Worm (Caenorhabditis elegans) whole organism, L4 larva: ENCODE measurements around the gene C16B8.3.

ENCODE experiments used
- F44E2.7 ChIP-seq: fragments of 200-800 bp; sonication (Bioruptor generic); IDR thresholded peaks from 2 replicates; pipeline ENCODE4 v2.1.2; 2022; ENCODE audit warnings: missing genetic modification characterization, missing compliant biosample characterization
- R02D3.7 ChIP-seq: fragments of 150-350 bp; sonication (generic microtip); optimal IDR thresholded peaks from 3 replicates; lab custom pipeline; 2014; ENCODE audit warnings: missing biosample characterization, missing genetic modification characterization
- T20F7.1 ChIP-seq: fragments of 200-800 bp; sonication (Bioruptor generic); optimal IDR thresholded peaks from 2 replicates; lab custom pipeline; 2018; ENCODE audit warnings: mild to moderate bottlenecking, missing genetic modification characterization, missing compliant biosample characterization
- ZK337.2 ChIP-seq: fragments of 200-800 bp; sonication (Bioruptor generic); IDR thresholded peaks from 2 replicates; pipeline ENCODE4 v1.3.6; 2022; ENCODE audit warnings: missing genetic modification reagents, missing genetic modification characterization, missing compliant biosample characterization
- aha-1 ChIP-seq: fragments of 150-350 bp; peaks from one replicate; lab custom pipeline; 2014; ENCODE audit warnings: missing biosample characterization, missing genetic modification characterization
- ama-1 ChIP-seq: fragments of 150-350 bp; optimal IDR thresholded peaks from 2 replicates; lab custom pipeline; 2014; ENCODE audit warnings: inconsistent platforms, mixed read lengths
- ces-1 ChIP-seq: fragments of 150-350 bp; sonication (generic microtip); optimal IDR thresholded peaks from 4 replicates; lab custom pipeline; 2014; ENCODE audit warnings: missing biosample characterization, missing genetic modification reagents, missing genetic modification characterization
- ctbp-1 ChIP-seq: fragments of 200-800 bp; sonication (Bioruptor generic); IDR thresholded peaks from 2 replicates; pipeline ENCODE4 v1.3.6; 2022; ENCODE audit warnings: missing genetic modification reagents, missing genetic modification characterization, missing compliant biosample characterization
- daf-12 ChIP-seq: fragments of 150-350 bp; optimal IDR thresholded peaks from 2 replicates; lab custom pipeline; 2014; ENCODE audit warnings: missing biosample characterization, missing genetic modification reagents, missing genetic modification characterization
- daf-16 ChIP-seq, 3 experiments: sonication (generic microtip); optimal IDR thresholded peaks; 2 replicates each; lab custom pipeline; 2016 to 2017; ENCODE audit warnings: missing genetic modification characterization in 3 of 3, missing genetic modification reagents in 3 of 3, mild to moderate bottlenecking in 2 of 3, missing compliant biosample characterization in 2 of 3, missing biosample characterization in 1 of 3, moderate library complexity in 1 of 3
- dmd-6 ChIP-seq: fragments of 200-800 bp; sonication (Bioruptor generic); IDR thresholded peaks from 2 replicates; pipeline ENCODE4 v1.3.6; 2022; ENCODE audit warnings: missing genetic modification reagents, missing genetic modification characterization, missing compliant biosample characterization
- dve-1 ChIP-seq: sonication (generic microtip); optimal IDR thresholded peaks from 2 replicates; lab custom pipeline; 2017; ENCODE audit warnings: antibody characterized with exemption, mild to moderate bottlenecking, missing genetic modification characterization, missing compliant biosample characterization; ENCODE audit not compliant: insufficient read depth
- egl-27 ChIP-seq: sonication (generic microtip); optimal IDR thresholded peaks from 3 replicates; lab custom pipeline; 2017; ENCODE audit warnings: missing biosample characterization, missing genetic modification reagents, missing genetic modification characterization
- egl-43 ChIP-seq: fragments of 200-800 bp; sonication (Bioruptor generic); IDR thresholded peaks from 2 replicates; pipeline ENCODE4 v1.3.6; 2022; ENCODE audit warnings: missing genetic modification reagents, missing genetic modification characterization, missing compliant biosample characterization
- hlh-11 ChIP-seq: fragments of 200-800 bp; sonication (Bioruptor generic); optimal IDR thresholded peaks from 2 replicates; lab custom pipeline; 2018; ENCODE audit warnings: mild to moderate bottlenecking, missing genetic modification characterization, missing compliant biosample characterization
- hlh-30 ChIP-seq: sonication (generic microtip); optimal IDR thresholded peaks from 2 replicates; lab custom pipeline; 2017; ENCODE audit warnings: antibody characterized with exemption, mild to moderate bottlenecking, missing genetic modification characterization, missing compliant biosample characterization; ENCODE audit not compliant: insufficient read depth
- hmg-1.1 ChIP-seq: fragments of 200-800 bp; sonication (Bioruptor generic); IDR thresholded peaks from 2 replicates; pipeline ENCODE4 v1.3.6; 2022; ENCODE audit warnings: missing genetic modification reagents, missing genetic modification characterization, missing compliant biosample characterization
- lin-15B ChIP-seq: fragments of 150-350 bp; sonication (generic microtip); optimal IDR thresholded peaks from 3 replicates; lab custom pipeline; 2014; ENCODE audit warnings: missing biosample characterization, missing genetic modification characterization
- madf-5 ChIP-seq, 2 experiments: fragments of 200-800 bp; sonication (Bioruptor generic); IDR thresholded peaks; 2 replicates each; pipeline ENCODE4 v1.3.6; 2022; ENCODE audit warnings: missing compliant biosample characterization in 2 of 2, missing genetic modification characterization in 2 of 2
- mdl-1 ChIP-seq, 2 experiments: fragments of 150-350 bp in 1 of 2; sonication (generic microtip) in 1 of 2; optimal IDR thresholded peaks; 2 replicates each; lab custom pipeline; 2014 to 2017; ENCODE audit warnings: missing biosample characterization in 2 of 2, missing genetic modification characterization in 2 of 2
- mdt-29 ChIP-seq: fragments of 200-800 bp; sonication (Bioruptor generic); IDR thresholded peaks from 2 replicates; pipeline ENCODE4 v1.3.6; 2022; ENCODE audit warnings: missing genetic modification reagents, missing genetic modification characterization, missing compliant biosample characterization
- mep-1 ChIP-seq: fragments of 150-350 bp; sonication (generic microtip); optimal IDR thresholded peaks from 3 replicates; lab custom pipeline; 2014; ENCODE audit warnings: missing biosample characterization, missing genetic modification characterization
- mxl-3 ChIP-seq: fragments of 200-800 bp; sonication (Bioruptor generic); optimal IDR thresholded peaks from 2 replicates; lab custom pipeline; 2018; ENCODE audit warnings: mild to moderate bottlenecking, missing genetic modification characterization, missing compliant biosample characterization
- nhr-28 ChIP-seq: fragments of 150-350 bp; optimal IDR thresholded peaks from 2 replicates; lab custom pipeline; 2014; ENCODE audit warnings: missing biosample characterization, missing genetic modification characterization
- nhr-48 ChIP-seq: sonication (generic microtip); optimal IDR thresholded peaks from 2 replicates; lab custom pipeline; 2016; ENCODE audit warnings: mild to moderate bottlenecking, missing genetic modification characterization, missing compliant biosample characterization
- nhr-6 ChIP-seq: fragments of 150-350 bp; optimal IDR thresholded peaks from 2 replicates; lab custom pipeline; 2014; ENCODE audit warnings: missing biosample characterization, missing genetic modification characterization
- nhr-77 ChIP-seq: fragments of 150-350 bp; optimal IDR thresholded peaks from 2 replicates; lab custom pipeline; 2014; ENCODE audit warnings: missing biosample characterization, missing genetic modification characterization
- pqm-1 ChIP-seq: sonication (generic microtip); optimal IDR thresholded peaks from 2 replicates; lab custom pipeline; 2017; ENCODE audit warnings: missing biosample characterization, missing genetic modification characterization
- rbr-2 ChIP-seq: sonication (generic microtip); optimal IDR thresholded peaks from 2 replicates; lab custom pipeline; 2016; ENCODE audit warnings: missing genotype, missing genetic modification characterization, missing compliant biosample characterization
- set-16 ChIP-seq: fragments of 200-800 bp; sonication (Bioruptor generic); IDR thresholded peaks from 2 replicates; pipeline ENCODE4 v1.3.6; 2022; ENCODE audit warnings: missing genetic modification reagents, missing genetic modification characterization, missing compliant biosample characterization
- skn-1 ChIP-seq: fragments of 150-350 bp; optimal IDR thresholded peaks from 2 replicates; lab custom pipeline; 2014; ENCODE audit warnings: missing biosample characterization, missing genetic modification characterization
- tra-1 ChIP-seq: fragments of 200-800 bp; sonication (Bioruptor generic); IDR thresholded peaks from 2 replicates; pipeline ENCODE4 v1.3.6; 2022; ENCODE audit warnings: missing genetic modification reagents, missing genetic modification characterization, missing compliant biosample characterization
- unc-62 ChIP-seq, 3 experiments: fragments of 150-350 bp in 1 of 3; sonication (generic microtip); optimal IDR thresholded peaks in 2 of 3; peaks in 1 of 3; 1 replicate in 1 of 3; 2 replicates in 2 of 3; lab custom pipeline; 2014 to 2017; ENCODE audit warnings: missing biosample characterization in 3 of 3, missing genetic modification characterization in 3 of 3, missing genetic modification reagents in 3 of 3, missing genotype in 1 of 3
- vab-7 ChIP-seq: fragments of 200-800 bp; sonication (Bioruptor generic); IDR thresholded peaks from 2 replicates; pipeline ENCODE4 v1.3.6; 2022; ENCODE audit warnings: missing genetic modification reagents, missing genetic modification characterization, missing compliant biosample characterization
- zfp-3 ChIP-seq: fragments of 200-800 bp; sonication (Bioruptor generic); conservative IDR thresholded peaks from 2 replicates; pipeline ENCODE4 v1.3.6; 2022; ENCODE audit warnings: missing genetic modification reagents, missing genetic modification characterization, missing compliant biosample characterization

C16B8.3 gene

DNA sequence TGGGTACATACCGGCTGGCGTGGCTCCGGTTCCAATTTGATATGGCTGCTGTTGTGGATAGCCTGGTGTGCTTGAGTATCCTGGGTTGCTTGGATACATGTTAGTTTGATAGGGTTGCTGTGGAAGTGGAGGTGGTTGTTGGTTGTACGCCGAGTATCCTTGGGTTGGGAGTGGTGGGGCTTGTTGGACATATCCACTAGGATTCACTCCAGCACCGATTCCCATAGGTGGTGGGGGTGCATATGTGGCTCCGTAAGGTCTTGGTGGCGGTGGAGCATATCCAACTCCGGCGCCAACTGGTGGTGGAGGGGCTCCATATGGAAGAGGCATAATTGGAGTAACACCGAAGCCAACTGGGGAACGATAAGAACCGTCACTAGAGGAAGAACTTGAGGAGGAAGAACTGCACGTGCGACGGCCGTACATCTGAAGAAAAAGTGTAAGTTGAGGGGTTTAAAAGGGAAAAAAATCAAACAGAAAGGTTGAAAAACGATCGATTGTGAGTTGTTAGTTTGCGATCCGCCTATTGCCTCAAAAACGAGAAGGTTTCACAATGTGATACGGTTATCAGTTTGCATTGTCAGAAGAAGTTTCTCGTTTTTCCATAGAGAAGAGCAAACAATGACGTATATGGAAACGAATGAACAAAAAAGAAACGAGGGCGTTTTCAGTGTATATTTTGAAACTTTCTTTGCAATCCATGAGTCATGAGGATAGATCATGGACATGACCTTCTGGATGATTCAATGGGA is at the start of gene C16B8.3:
C16B8.3 (minus strand) TSS at position 426 of the 752 bp plus-strand sequence.
- TF ChIP-seq lin-15B (no peak), daf-16 (GFP tag; optimal IDR thresholded peaks at IDR 0.05; lab: Kevin White, UChicago) (no peak), daf-16 (tag; optimal IDR thresholded peaks at IDR 0.05; lab: Kevin White, UChicago) (peak; percentile 66), tra-1 (GFP tag; lab: Robert Waterston, UW) (no peak), R02D3.7 (tag; lab: Kevin White, UChicago) (no peak), mdl-1 (tag; optimal IDR thresholded peaks at IDR 0.05; lab: Kevin White, UChicago) (peak in 1 of 2 experiments; percentile 66), ces-1 (GFP tag; lab: Kevin White, UChicago) (no peak), hlh-11 (tag; lab: Kevin White, UChicago) (peak; percentile 71), nhr-48 (tag; lab: Kevin White, UChicago) (peak; percentile 37), aha-1 (tag; lab: Kevin White, UChicago) (peak; percentile 48), hmg-1.1 (GFP tag; lab: Robert Waterston, UW) (no peak), nhr-77 (tag; lab: Kevin White, UChicago) (peak; percentile 49), ZK337.2 (no peak), pqm-1 (tag; lab: Kevin White, UChicago) (peak; percentile 57), daf-12 (tag; lab: Kevin White, UChicago) (no peak), mep-1 (tag; lab: Kevin White, UChicago) (peak; percentile 39), zfp-3 (GFP tag; lab: Robert Waterston, UW) (no peak), dmd-6 (GFP tag; lab: Robert Waterston, UW) (peak; percentile 65), nhr-28 (peak; percentile 66), mdt-29 (GFP tag; lab: Robert Waterston, UW) (0 out of 2 replicates have a peak, but pooled peaks have one; percentile 6), T20F7.1 (GFP tag; lab: Kevin White, UChicago) (peak; percentile 42), hlh-30 (tag; lab: Kevin White, UChicago) (peak; percentile 48), set-16 (GFP tag; lab: Robert Waterston, UW) (peak; percentile 36), madf-5 (GFP tag; IDR thresholded peaks at IDR 0.05; lab: Robert Waterston, UW) (0 out of 4 replicates have a peak, but pooled peaks of 1 of the 2 experiments have one; percentile 50), dve-1 (peak; percentile 63), mxl-3 (GFP tag; lab: Kevin White, UChicago) (peak; percentile 17), nhr-6 (tag; lab: Kevin White, UChicago) (peak; percentile 69), ama-1 (peak; percentile 46), F44E2.7 (GFP tag; lab: Robert Waterston, UW) (no peak), skn-1 (tag; lab: Kevin White, UChicago) (no peak), egl-43 (GFP tag; lab: Robert Waterston, UW) (peak; percentile 62; the same call in 1 of the 2 replicates)

- peak; percentile 29; the same call in 1 of the 2 replicates for TF ChIP-seq vab-7 (GFP tag; lab: Robert Waterston, UW)
- TF ChIP-seq pqm-1 (tag; lab: Kevin White, UChicago), result peak; percentile 15
- peak; percentile 32 for TF ChIP-seq rbr-2
- peak; percentile 75 for TF ChIP-seq nhr-28
- peak; percentile 64; the same call in 1 of the 2 replicates for TF ChIP-seq egl-43 (GFP tag; lab: Robert Waterston, UW)
- TF ChIP-seq egl-27 (tag; lab: Kevin White, UChicago), result no peak
- TF ChIP-seq hlh-11 (tag; lab: Kevin White, UChicago), result peak; percentile 22
- TF ChIP-seq ctbp-1 (GFP tag; lab: Robert Waterston, UW), result 0 out of 2 replicates have a peak, but pooled peaks have one; percentile 33
- 0 out of 2 replicates have a peak, but pooled peaks have one; percentile 36 for TF ChIP-seq hmg-1.1 (GFP tag; lab: Robert Waterston, UW)
- no peak for TF ChIP-seq daf-16 (GFP tag; optimal IDR thresholded peaks at IDR 0.05; lab: Kevin White, UChicago)
- TF ChIP-seq daf-16 (tag; optimal IDR thresholded peaks at IDR 0.05; lab: Kevin White, UChicago), result peak; percentile 32
- peak in 1 of 2 experiments; percentile 59 for TF ChIP-seq unc-62 (GFP tag; optimal IDR thresholded peaks at IDR 0.05 in 1 of 2; lab: Kevin White, UChicago)
- no peak for TF ChIP-seq unc-62 (tag; optimal IDR thresholded peaks at IDR 0.05; lab: Kevin White, UChicago)
- no peak for TF ChIP-seq ama-1
- TF ChIP-seq R02D3.7 (tag; lab: Kevin White, UChicago), result no peak
Measured at ce11 chrX:4017576-4018309, 49.3 kb upstream of the C16B8.3 start.
